Fruit fly (Drosophila melanogaster) whole organism, adult: Measurements from ENCODE around the gene CG9316.

Source experiments
- CG14711 ChIP-seq: fragments of 200-800 bp; sonication (Bioruptor generic); optimal IDR thresholded peaks from 2 replicates; lab custom pipeline; 2018; ENCODE audit warnings: missing biosample characterization, mild to moderate bottlenecking, missing genetic modification characterization, moderate library complexity
- CG1620 ChIP-seq: fragments of 200-800 bp; sonication (Bioruptor generic); optimal IDR thresholded peaks from 2 replicates; lab custom pipeline; 2016; ENCODE audit warnings: missing biosample characterization, missing genetic modification characterization
- CG33017 ChIP-seq: fragments of 200-800 bp; sonication (Bioruptor generic); optimal IDR thresholded peaks from 2 replicates; lab custom pipeline; 2018; ENCODE audit warnings: missing biosample characterization, mild to moderate bottlenecking, missing genetic modification characterization, moderate library complexity
- CG5204 ChIP-seq: fragments of 200-800 bp; sonication (Bioruptor generic); optimal IDR thresholded peaks from 2 replicates; lab custom pipeline; 2016; ENCODE audit warnings: missing biosample characterization, missing genetic modification characterization
- CG7045 ChIP-seq: fragments of 200-800 bp; sonication (Bioruptor generic); optimal IDR thresholded peaks from 2 replicates; lab custom pipeline; 2017; ENCODE audit warnings: missing biosample characterization, mild to moderate bottlenecking, missing genetic modification characterization
- Clk ChIP-seq: fragments of 200-800 bp; sonication (Bioruptor generic); optimal IDR thresholded peaks from 2 replicates; lab custom pipeline; 2017; ENCODE audit warnings: missing biosample characterization, missing genetic modification characterization
- Crg-1 ChIP-seq: fragments of 200-800 bp; sonication (Bioruptor generic); optimal IDR thresholded peaks from 2 replicates; lab custom pipeline; 2016; ENCODE audit warnings: missing biosample characterization, missing genetic modification characterization
- bab1 ChIP-seq: fragments of 200-800 bp; sonication (Bioruptor generic); optimal IDR thresholded peaks from 3 replicates; lab custom pipeline; 2019; ENCODE audit warnings: missing biosample characterization, mild to moderate bottlenecking, missing genetic modification characterization, moderate library complexity
- cnc ChIP-seq, 2 experiments: fragments of >200 bp; optimal IDR thresholded peaks; 2 replicates each; lab custom pipeline; 2017
- ovo ChIP-seq: fragments of 200-800 bp; sonication (Bioruptor generic); optimal IDR thresholded peaks from 2 replicates; lab custom pipeline; 2016; ENCODE audit warnings: missing biosample characterization, missing genetic modification characterization
- tj ChIP-seq: fragments of 200-800 bp; sonication (Bioruptor generic); optimal IDR thresholded peaks from 3 replicates; lab custom pipeline; 2017; ENCODE audit warnings: missing biosample characterization, mild to moderate bottlenecking, missing genetic modification characterization, moderate library complexity

DNA sequence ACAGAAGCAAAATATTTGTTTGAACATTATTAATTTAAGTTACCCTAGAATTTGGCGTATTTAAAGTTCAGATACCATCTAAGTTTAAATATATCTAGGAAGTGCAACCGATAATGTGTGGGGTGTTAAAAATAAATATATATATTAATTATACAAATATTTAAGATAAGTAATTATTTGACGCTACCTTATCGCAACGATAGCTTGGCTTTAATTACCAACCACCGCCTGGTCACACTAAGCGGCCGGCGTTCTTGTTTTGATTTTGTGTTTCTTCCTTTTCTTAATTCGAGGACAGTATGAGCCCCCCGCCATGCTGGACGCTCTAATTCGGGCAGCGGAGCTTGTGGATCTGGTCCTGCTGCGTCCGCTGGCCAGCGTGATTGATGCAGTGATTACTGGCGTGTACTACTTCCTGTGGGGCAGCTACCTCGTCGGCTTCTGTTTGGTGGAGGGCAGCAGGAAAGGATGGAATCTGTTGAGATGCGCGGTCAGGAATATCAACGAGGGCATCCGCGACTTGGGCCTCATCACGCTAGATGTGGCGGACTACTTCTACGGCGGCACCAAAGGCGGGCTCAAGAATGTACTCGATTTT, 44.1 kb downstream of the CG9316 start, which contains the start of gene CG2617:
- no peak for TF ChIP-seq ovo (GFP tag; lab: Kevin White, UChicago)
- TF ChIP-seq cnc (optimal IDR thresholded peaks at IDR 0.05; lab: Kevin White, UChicago), result no peak
- no peak for TF ChIP-seq CG5204 (GFP tag; lab: Kevin White, UChicago)
- no peak for TF ChIP-seq CG33017 (tag; lab: Kevin White, UChicago)
- TF ChIP-seq CG1620 (GFP tag; lab: Kevin White, UChicago), result no peak
- TF ChIP-seq Clk (GFP tag; lab: Kevin White, UChicago), result no peak
- TF ChIP-seq CG14711 (tag; lab: Kevin White, UChicago), result no peak
- TF ChIP-seq tj (GFP tag; lab: Kevin White, UChicago), result no peak
- TF ChIP-seq Crg-1 (GFP tag; lab: Kevin White, UChicago), result no peak
- no peak for TF ChIP-seq CG7045 (GFP tag; lab: Kevin White, UChicago)
- no peak for TF ChIP-seq bab1
